Worm (Caenorhabditis elegans) whole organism, L3 larva: ENCODE results near the gene K02C4.2.
A peak's percentile ranks its signal among the peaks of the same experiment; 100 is the strongest.

Experiments used
- R02D3.7 ChIP-seq: fragments of 150-350 bp; optimal IDR thresholded peaks from 2 replicates; lab custom pipeline; 2014; ENCODE audit warnings: missing biosample characterization, missing genetic modification characterization
- ZK546.5 ChIP-seq: sonication (generic microtip); optimal IDR thresholded peaks from 2 replicates; lab custom pipeline; 2017; ENCODE audit warnings: missing biosample characterization, missing genetic modification characterization
- aly-2 ChIP-seq: fragments of 150-350 bp; optimal IDR thresholded peaks from 2 replicates; lab custom pipeline; 2014; ENCODE audit warnings: missing biosample characterization, missing genetic modification characterization
- ama-1 ChIP-seq: fragments of 150-350 bp; optimal IDR thresholded peaks from 2 replicates; lab custom pipeline; 2018
- ceh-16 ChIP-seq: sonication (generic microtip); optimal IDR thresholded peaks from 2 replicates; lab custom pipeline; 2017; ENCODE audit warnings: missing biosample characterization, missing genetic modification characterization
- ceh-28 ChIP-seq: fragments of 150-350 bp; optimal IDR thresholded peaks from 2 replicates; lab custom pipeline; 2014; ENCODE audit warnings: missing biosample characterization, missing genetic modification reagents, missing genetic modification characterization
- ceh-82 ChIP-seq: fragments of 150-350 bp; optimal IDR thresholded peaks from 2 replicates; lab custom pipeline; 2014; ENCODE audit warnings: missing biosample characterization, missing genetic modification characterization
- ceh-9 ChIP-seq: sonication (generic microtip); optimal IDR thresholded peaks from 2 replicates; lab custom pipeline; 2018; ENCODE audit warnings: missing biosample characterization, missing genetic modification characterization
- daf-12 ChIP-seq: fragments of 150-350 bp; optimal IDR thresholded peaks from 2 replicates; lab custom pipeline; 2014; ENCODE audit warnings: missing biosample characterization, missing genetic modification reagents, missing genetic modification characterization
- egl-27 ChIP-seq: sonication (generic microtip); optimal IDR thresholded peaks from 4 replicates; lab custom pipeline; 2017; ENCODE audit warnings: missing biosample characterization, missing genetic modification reagents, missing genetic modification characterization
- egl-5 ChIP-seq: fragments of 150-350 bp; optimal IDR thresholded peaks from 2 replicates; lab custom pipeline; 2017; ENCODE audit warnings: missing biosample characterization, missing genetic modification reagents, missing genetic modification characterization, inconsistent platforms
- elt-1 ChIP-seq: fragments of 150-350 bp; optimal IDR thresholded peaks from 2 replicates; lab custom pipeline; 2014; ENCODE audit warnings: missing biosample characterization, missing genetic modification characterization
- elt-2 ChIP-seq: sonication (generic microtip); optimal IDR thresholded peaks from 2 replicates; lab custom pipeline; 2016; ENCODE audit warnings: missing genetic modification reagents, mild to moderate bottlenecking, missing genetic modification characterization, missing compliant biosample characterization
- elt-3 ChIP-seq, 3 experiments: fragments of 150-350 bp in 1 of 3; sonication (generic microtip) in 2 of 3; optimal IDR thresholded peaks; 2 replicates in 2 of 3; 4 replicates in 1 of 3; lab custom pipeline; 2014 to 2017; ENCODE audit warnings: missing biosample characterization in 3 of 3, missing genetic modification characterization in 3 of 3
- eor-1 ChIP-seq, 2 experiments: fragments of 150-350 bp; optimal IDR thresholded peaks; 2 replicates each; lab custom pipeline; 2014 to 2018; ENCODE audit warnings: missing biosample characterization in 2 of 2, missing genetic modification characterization in 2 of 2
- fkh-10 ChIP-seq: sonication (generic microtip); optimal IDR thresholded peaks from 2 replicates; lab custom pipeline; 2017; ENCODE audit warnings: missing biosample characterization, missing genetic modification reagents, missing genetic modification characterization
- fkh-2 ChIP-seq: fragments of 150-350 bp; optimal IDR thresholded peaks from 2 replicates; lab custom pipeline; 2014; ENCODE audit warnings: missing biosample characterization, missing genetic modification reagents, missing genetic modification characterization
- fos-1 ChIP-seq: fragments of 150-350 bp; optimal IDR thresholded peaks from 2 replicates; lab custom pipeline; 2014; ENCODE audit warnings: missing biosample characterization, missing genetic modification characterization
- hmg-11 ChIP-seq: sonication (generic microtip); optimal IDR thresholded peaks from 2 replicates; lab custom pipeline; 2016; ENCODE audit warnings: missing genetic modification characterization, missing compliant biosample characterization
- jun-1 ChIP-seq: fragments of 150-350 bp; optimal IDR thresholded peaks from 2 replicates; lab custom pipeline; 2014; ENCODE audit warnings: missing biosample characterization, missing genetic modification reagents, missing genetic modification characterization
- lin-15B ChIP-seq: fragments of 150-350 bp; optimal IDR thresholded peaks from 2 replicates; lab custom pipeline; 2014; ENCODE audit warnings: missing biosample characterization, missing genetic modification characterization
- lin-39 ChIP-seq: fragments of 150-350 bp; optimal IDR thresholded peaks from 2 replicates; lab custom pipeline; 2018; ENCODE audit warnings: missing biosample characterization, missing genetic modification reagents, missing genetic modification characterization
- lsy-12 ChIP-seq: sonication (generic microtip); optimal IDR thresholded peaks from 2 replicates; lab custom pipeline; 2016; ENCODE audit warnings: mild to moderate bottlenecking, missing genetic modification characterization, missing compliant biosample characterization
- mdl-1 ChIP-seq: fragments of 150-350 bp; optimal IDR thresholded peaks from 2 replicates; lab custom pipeline; 2014; ENCODE audit warnings: missing biosample characterization, missing genetic modification characterization
- mml-1 ChIP-seq: fragments of 150-350 bp; sonication (generic microtip); optimal IDR thresholded peaks from 3 replicates; lab custom pipeline; 2014; ENCODE audit warnings: missing biosample characterization, missing genetic modification characterization
- nfya-1 ChIP-seq: sonication (generic microtip); optimal IDR thresholded peaks from 2 replicates; lab custom pipeline; 2017; ENCODE audit warnings: missing genetic modification characterization, mild to moderate bottlenecking, missing compliant biosample characterization, antibody characterized with exemption, moderate library complexity; ENCODE audit not compliant: insufficient read depth
- nhr-11 ChIP-seq: fragments of 150-350 bp; optimal IDR thresholded peaks from 2 replicates; lab custom pipeline; 2014; ENCODE audit warnings: missing biosample characterization, missing genetic modification characterization
- nhr-12 ChIP-seq: fragments of 150-350 bp; optimal IDR thresholded peaks from 2 replicates; lab custom pipeline; 2014; ENCODE audit warnings: missing biosample characterization, missing genetic modification characterization
- nhr-23 ChIP-seq: fragments of 150-350 bp; optimal IDR thresholded peaks from 2 replicates; lab custom pipeline; 2014; ENCODE audit warnings: missing biosample characterization, missing genetic modification reagents, missing genetic modification characterization
- nhr-237 ChIP-seq: fragments of 150-350 bp; optimal IDR thresholded peaks from 2 replicates; lab custom pipeline; 2014; ENCODE audit warnings: missing biosample characterization, missing genetic modification characterization
- nhr-25 ChIP-seq: sonication (generic microtip); optimal IDR thresholded peaks from 2 replicates; lab custom pipeline; 2017; ENCODE audit warnings: missing biosample characterization, missing genetic modification characterization
- nhr-28 ChIP-seq: fragments of 150-350 bp; optimal IDR thresholded peaks from 2 replicates; lab custom pipeline; 2014; ENCODE audit warnings: missing biosample characterization, missing genetic modification characterization
- nhr-43 ChIP-seq: sonication (generic microtip); optimal IDR thresholded peaks from 2 replicates; lab custom pipeline; 2016; ENCODE audit warnings: mild to moderate bottlenecking, missing genetic modification characterization, missing compliant biosample characterization; ENCODE audit not compliant: poor library complexity, severe bottlenecking
- nhr-67 ChIP-seq: fragments of 150-350 bp; optimal IDR thresholded peaks from 2 replicates; lab custom pipeline; 2014; ENCODE audit warnings: missing biosample characterization, missing genetic modification characterization
- nhr-76 ChIP-seq: fragments of 150-350 bp; sonication (generic microtip); optimal IDR thresholded peaks from 5 replicates; lab custom pipeline; 2014; ENCODE audit warnings: missing biosample characterization, missing genetic modification characterization
- nhr-77 ChIP-seq: fragments of 150-350 bp; optimal IDR thresholded peaks from 2 replicates; lab custom pipeline; 2014; ENCODE audit warnings: missing biosample characterization, missing genetic modification characterization
- pha-4 ChIP-seq: fragments of 150-350 bp; optimal IDR thresholded peaks from 2 replicates; lab custom pipeline; 2014; ENCODE audit warnings: missing biosample characterization, missing genetic modification reagents, missing genetic modification characterization
- pqm-1 ChIP-seq: fragments of 150-350 bp; optimal IDR thresholded peaks from 2 replicates; lab custom pipeline; 2017; ENCODE audit warnings: missing biosample characterization, missing genetic modification characterization, inconsistent platforms
- sea-2 ChIP-seq: fragments of 150-350 bp; sonication (generic microtip); optimal IDR thresholded peaks from 4 replicates; lab custom pipeline; 2014; ENCODE audit warnings: missing biosample characterization, missing genetic modification reagents, missing genetic modification characterization
- skn-1 ChIP-seq: fragments of 150-350 bp; optimal IDR thresholded peaks from 2 replicates; lab custom pipeline; 2014; ENCODE audit warnings: missing biosample characterization, missing genetic modification characterization
- snpc-4 ChIP-seq: fragments of 150-350 bp; optimal IDR thresholded peaks from 2 replicates; lab custom pipeline; 2014; ENCODE audit warnings: missing biosample characterization, missing genetic modification characterization
- tbx-2 ChIP-seq: sonication (generic microtip); optimal IDR thresholded peaks from 2 replicates; lab custom pipeline; 2016; ENCODE audit warnings: mild to moderate bottlenecking, missing genetic modification characterization, missing compliant biosample characterization
- unc-39 ChIP-seq: sonication (generic microtip); optimal IDR thresholded peaks from 4 replicates; lab custom pipeline; 2017; ENCODE audit warnings: missing biosample characterization, missing genetic modification characterization
- unc-62 ChIP-seq: fragments of 150-350 bp; sonication (generic microtip); optimal IDR thresholded peaks from 4 replicates; lab custom pipeline; 2014; ENCODE audit warnings: missing biosample characterization, missing genetic modification reagents, missing genetic modification characterization
- zag-1 ChIP-seq: fragments of 150-350 bp; optimal IDR thresholded peaks from 2 replicates; lab custom pipeline; 2014; ENCODE audit warnings: missing biosample characterization, missing genetic modification characterization
- ztf-11 ChIP-seq: fragments of 150-350 bp; optimal IDR thresholded peaks from 2 replicates; lab custom pipeline; 2014; ENCODE audit warnings: missing biosample characterization, missing genetic modification characterization
- ztf-4 ChIP-seq: fragments of 150-350 bp; optimal IDR thresholded peaks from 2 replicates; lab custom pipeline; 2014; ENCODE audit warnings: missing biosample characterization, missing genetic modification characterization

Gene K02C4.2

DNA sequence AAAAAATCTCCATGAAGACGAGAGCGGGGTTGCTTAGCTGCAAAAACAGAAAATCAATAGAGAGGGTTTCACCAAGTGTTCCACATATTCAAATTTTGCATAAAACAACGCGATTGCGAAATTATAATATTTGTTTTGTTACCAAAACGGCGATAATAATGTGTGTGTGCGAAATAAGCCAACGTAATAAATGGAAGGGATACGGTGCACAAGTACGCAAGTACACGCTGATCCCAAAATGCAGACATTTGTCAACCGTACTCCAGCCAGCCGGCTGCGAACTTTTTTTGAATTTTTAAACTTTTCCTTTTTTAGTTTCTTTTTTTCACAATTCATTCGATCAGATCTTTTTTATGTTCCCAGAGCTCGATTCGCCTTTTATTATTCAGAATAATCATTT, 49.3 kb downstream of the K02C4.2 start, which contains the start of gene ire-1 (continued):
- TF ChIP-seq nfya-1 (tag; lab: Kevin White, UChicago) (peak; percentile 96), ceh-82 (tag; lab: Kevin White, UChicago) (no peak), fkh-10 (no peak), nhr-11 (tag; lab: Kevin White, UChicago) (no peak), nhr-76 (tag; lab: Kevin White, UChicago) (no peak), nhr-12 (tag; lab: Kevin White, UChicago) (no peak), jun-1 (no peak), daf-12 (tag; lab: Kevin White, UChicago) (no peak), hmg-11 (tag; lab: Kevin White, UChicago) (peak; percentile 68), nhr-28 (tag; lab: Kevin White, UChicago) (no peak), pqm-1 (tag; lab: Kevin White, UChicago) (peak; percentile 31), nhr-237 (no peak), sea-2 (no peak), fos-1 (tag; lab: Kevin White, UChicago) (no peak), unc-39 (tag; lab: Kevin White, UChicago) (no peak), zag-1 (tag; lab: Kevin White, UChicago) (no peak)

DNA sequence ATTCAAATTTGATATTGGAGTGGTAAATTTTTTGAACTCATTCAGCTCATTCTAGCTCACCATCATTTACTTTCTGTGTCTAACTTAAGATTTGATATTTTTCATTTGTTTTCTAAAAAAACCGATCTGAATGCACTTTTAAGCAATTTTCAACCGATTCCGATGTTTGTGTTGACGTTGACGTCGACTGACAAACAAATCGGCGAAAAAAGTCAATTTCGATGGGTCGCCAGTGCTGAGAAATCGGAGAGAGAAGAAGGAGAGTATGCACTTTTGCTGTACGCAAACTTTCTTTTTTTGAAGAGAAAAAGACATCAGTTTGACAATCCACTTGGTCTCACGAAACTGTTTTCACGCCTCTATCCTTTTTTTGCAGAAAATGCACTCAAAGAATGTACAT, 49.9 kb downstream of the K02C4.2 start:
- TF ChIP-seq pha-4 (tag; lab: Kevin White, UChicago) (peak; percentile 54), egl-5 (no peak), nhr-23 (no peak), nhr-237 (no peak), nhr-28 (tag; lab: Kevin White, UChicago) (no peak), lsy-12 (no peak)
- TF ChIP-seq, all 47 proteins: peak for 1

DNA sequence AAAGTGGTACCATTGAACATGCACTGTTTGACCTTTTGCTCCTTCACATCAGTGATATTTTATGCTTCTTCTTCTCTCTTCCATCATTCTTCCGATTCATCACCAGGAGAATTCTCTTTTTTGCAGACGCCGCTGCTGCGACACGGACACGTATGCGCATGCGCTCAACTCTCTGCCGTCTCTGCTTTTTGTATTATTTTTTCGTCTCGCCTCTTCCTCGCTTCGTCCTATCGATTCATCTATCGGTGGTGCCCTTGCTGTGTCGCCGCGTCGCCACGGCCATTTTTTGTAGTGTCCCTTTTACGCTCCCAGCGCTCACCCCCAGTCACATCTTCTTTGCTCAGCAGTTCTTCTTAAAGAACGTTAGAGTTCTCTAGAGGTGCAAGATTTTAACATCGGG, 50.6 kb downstream of the K02C4.2 start:
- TF ChIP-seq tbx-2 (tag; lab: Kevin White, UChicago) (no peak), mdl-1 (tag; lab: Kevin White, UChicago) (peak; percentile 9), eor-1 (tag; optimal IDR thresholded peaks at IDR 0.05; lab: Kevin White, UChicago) (no peak), nhr-67 (no peak), ztf-4 (tag; lab: Kevin White, UChicago) (no peak), zag-1 (tag; lab: Kevin White, UChicago) (no peak), egl-5 (no peak), daf-12 (tag; lab: Kevin White, UChicago) (no peak), nhr-23 (no peak), ceh-28 (tag; lab: Kevin White, UChicago) (peak; percentile 61), egl-27 (no peak), lsy-12 (peak; percentile 7), pha-4 (tag; lab: Kevin White, UChicago) (peak; percentile 14), unc-62 (GFP tag; lab: Kevin White, UChicago) (peak; percentile 31), nhr-12 (tag; lab: Kevin White, UChicago) (no peak), ztf-11 (no peak), ZK546.5 (tag; lab: Kevin White, UChicago) (no peak), ama-1 (lab: Kevin White, UChicago) (peak; percentile 13), fos-1 (tag; lab: Kevin White, UChicago) (no peak), ceh-9 (tag; lab: Kevin White, UChicago) (no peak), elt-3 (tag; optimal IDR thresholded peaks at IDR 0.05; lab: Kevin White, UChicago) (no peak), aly-2 (tag; lab: Kevin White, UChicago) (no peak), nhr-28 (tag; lab: Kevin White, UChicago) (no peak), skn-1 (tag; lab: Kevin White, UChicago) (no peak), elt-1 (tag; lab: Kevin White, UChicago) (no peak), jun-1 (no peak), hmg-11 (tag; lab: Kevin White, UChicago) (no peak), nhr-77 (tag; lab: Kevin White, UChicago) (no peak), nhr-43 (tag; lab: Kevin White, UChicago) (no peak), lin-15B (tag; lab: Kevin White, UChicago) (peak; percentile 20), snpc-4 (tag; lab: Kevin White, UChicago) (peak; percentile 63), nhr-25 (tag; lab: Kevin White, UChicago) (no peak), mml-1 (tag; lab: Kevin White, UChicago) (no peak), nhr-237 (no peak), nhr-76 (tag; lab: Kevin White, UChicago) (no peak), sea-2 (no peak), R02D3.7 (tag; lab: Kevin White, UChicago) (no peak), pqm-1 (tag; lab: Kevin White, UChicago) (no peak), fkh-2 (tag; lab: Kevin White, UChicago) (no peak), nhr-11 (tag; lab: Kevin White, UChicago) (no peak), ceh-82 (tag; lab: Kevin White, UChicago) (no peak), nfya-1 (tag; lab: Kevin White, UChicago) (peak; percentile 83), lin-39 (tag; lab: Kevin White, UChicago) (peak; percentile 88), unc-39 (tag; lab: Kevin White, UChicago) (no peak), elt-2 (peak; percentile 31), fkh-10 (peak; percentile 30), ceh-16 (tag; lab: Kevin White, UChicago) (no peak)
- TF ChIP-seq, all 47 proteins: peak for 12
